1 fruit fly cellular context compared by ENCODE assay signal in the genomic region with DNA sequence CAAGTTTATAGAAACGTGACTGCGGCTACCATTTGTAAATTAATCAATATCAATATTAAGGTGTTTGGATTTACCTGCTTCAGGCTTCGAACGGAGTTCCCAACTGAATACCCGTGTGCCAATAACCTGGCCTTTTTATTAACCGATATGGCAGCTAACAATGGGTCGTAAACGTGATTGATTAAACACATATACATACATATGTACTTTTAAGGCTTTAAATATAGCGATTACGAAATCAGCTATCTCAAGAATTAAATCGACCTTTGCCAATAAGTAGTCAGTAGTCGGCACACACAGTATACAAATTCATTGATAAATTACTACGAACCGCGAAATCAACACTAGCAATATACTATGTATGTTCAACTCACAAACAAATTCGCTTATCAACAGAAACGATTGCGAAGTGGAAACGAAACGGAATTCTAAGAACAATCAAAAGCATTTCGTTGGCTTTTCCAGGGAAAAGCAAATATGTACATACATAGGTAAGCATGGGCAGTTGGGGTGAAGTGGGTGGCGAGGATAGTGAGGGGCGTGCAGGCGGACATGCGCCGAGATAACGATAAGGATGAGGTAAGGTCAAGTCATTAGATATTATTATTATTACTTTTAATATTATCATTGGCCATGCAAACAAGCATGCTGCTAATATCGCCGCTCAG.
TF ChIP-seq lines count a peak whose summit lies in the region.

No protein-coding gene starts in this region.

TF ChIP-seq in whole organism, embryonic, 481 proteins besides CTCF, POLR2A, EP300 and RAD21 (continued from another document and continues in another):
- no peak for TF ChIP-seq CG31388 (GFP tag; optimal IDR thresholded peaks at IDR 0.05; lab: Kevin White, UChicago)
- TF ChIP-seq CG2116 (GFP tag; optimal IDR thresholded peaks at IDR 0.05; lab: Kevin White, UChicago) = peak; percentile 14
- no peak for TF ChIP-seq Myb (GFP tag; optimal IDR thresholded peaks at IDR 0.05; lab: Kevin White, UChicago)
- TF ChIP-seq CG10654 (GFP tag; optimal IDR thresholded peaks at IDR 0.05; lab: Kevin White, UChicago) = peak; percentile 54
- TF ChIP-seq CG18262 (tag; optimal IDR thresholded peaks at IDR 0.05; lab: Kevin White, UChicago) = peak; percentile 53
- peak; percentile 69 for TF ChIP-seq CG3281 (GFP tag; optimal IDR thresholded peaks at IDR 0.05; lab: Kevin White, UChicago)
- TF ChIP-seq Gsc (GFP tag; IDR thresholded peaks at IDR 0.05; lab: Robert Waterston, UW) = no peak
- no peak for TF ChIP-seq zen (tag; optimal IDR thresholded peaks at IDR 0.05; lab: Kevin White, UChicago)
- TF ChIP-seq ssp (GFP tag; IDR thresholded peaks at IDR 0.05; lab: Robert Waterston, UW) = no peak
- TF ChIP-seq Lhr (GFP tag; optimal IDR thresholded peaks at IDR 0.05; lab: Kevin White, UChicago) = peak; percentile 57
- peak; percentile 4 for TF ChIP-seq Atf3 (GFP tag; optimal IDR thresholded peaks at IDR 0.05; lab: Kevin White, UChicago)
- no peak for TF ChIP-seq Bteb2 (GFP tag; optimal IDR thresholded peaks at IDR 0.05; lab: Kevin White, UChicago)
- no peak for TF ChIP-seq CG12391 (tag; optimal IDR thresholded peaks at IDR 0.05; lab: Kevin White, UChicago)
- TF ChIP-seq Abd-B (GFP tag; optimal IDR thresholded peaks at IDR 0.05; lab: Kevin White, UChicago) = no peak
- peak; percentile 82; the same call in 2 of the 3 replicates for TF ChIP-seq so (GFP tag; IDR thresholded peaks at IDR 0.05; lab: Robert Waterston, UW)
- TF ChIP-seq Hand (GFP tag; optimal IDR thresholded peaks at IDR 0.05; lab: Kevin White, UChicago) = peak; percentile 44
- TF ChIP-seq sens-2 (GFP tag; IDR thresholded peaks at IDR 0.05; lab: Robert Waterston, UW) = 0 out of 2 replicates have a peak, but pooled peaks have one; percentile 6
- no peak for TF ChIP-seq CG7786 (GFP tag; optimal IDR thresholded peaks at IDR 0.05; lab: Kevin White, UChicago)
- TF ChIP-seq NC2α (GFP tag; optimal IDR thresholded peaks at IDR 0.05; lab: Kevin White, UChicago) = no peak
- no peak for TF ChIP-seq fd102C (GFP tag; optimal IDR thresholded peaks at IDR 0.05; lab: Kevin White, UChicago)
- peak; percentile 73 for TF ChIP-seq CG15514 (GFP tag; optimal IDR thresholded peaks at IDR 0.05; lab: Kevin White, UChicago)
- no peak for TF ChIP-seq da (GFP tag; optimal IDR thresholded peaks at IDR 0.05; lab: Kevin White, UChicago)
- no peak for TF ChIP-seq Aef1 (GFP tag; IDR thresholded peaks at IDR 0.05; lab: Robert Waterston, UW)
- peak; percentile 50 for TF ChIP-seq CG11504 (tag; optimal IDR thresholded peaks at IDR 0.05; lab: Kevin White, UChicago)
- TF ChIP-seq CG18599 (GFP tag; optimal IDR thresholded peaks at IDR 0.05; lab: Kevin White, UChicago) = peak; percentile 87
- no peak for TF ChIP-seq klu (GFP tag; IDR thresholded peaks at IDR 0.05; lab: Robert Waterston, UW)
- TF ChIP-seq Lpt (GFP tag; optimal IDR thresholded peaks at IDR 0.05; lab: Kevin White, UChicago) = no peak
- TF ChIP-seq CG3407 (GFP tag; optimal IDR thresholded peaks at IDR 0.05; lab: Kevin White, UChicago) = peak; percentile 84
- peak; percentile 82 for TF ChIP-seq gce (GFP tag; IDR thresholded peaks at IDR 0.05; lab: Robert Waterston, UW)
- peak; percentile 58 for TF ChIP-seq sqz (GFP tag; optimal IDR thresholded peaks at IDR 0.05; lab: Kevin White, UChicago)
- TF ChIP-seq kni (GFP tag; optimal IDR thresholded peaks at IDR 0.05; lab: Kevin White, UChicago) = peak; percentile 59
- peak; percentile 95 for TF ChIP-seq CG7987 (GFP tag; optimal IDR thresholded peaks at IDR 0.05; lab: Kevin White, UChicago)
- peak; percentile 95 for TF ChIP-seq CG34376 (GFP tag; optimal IDR thresholded peaks at IDR 0.05; lab: Kevin White, UChicago)
- no peak for TF ChIP-seq cad (GFP tag; optimal IDR thresholded peaks at IDR 0.05; lab: Kevin White, UChicago)
- no peak for TF ChIP-seq Chrac-16 (GFP tag; optimal IDR thresholded peaks at IDR 0.05; lab: Kevin White, UChicago)
- peak; percentile 31 for TF ChIP-seq psq (GFP tag; optimal IDR thresholded peaks at IDR 0.05; lab: Kevin White, UChicago)
- TF ChIP-seq Dref (GFP tag; IDR thresholded peaks at IDR 0.05; lab: Robert Waterston, UW) = no peak
- peak; percentile 32 for TF ChIP-seq Deaf1 (tag; optimal IDR thresholded peaks at IDR 0.05; lab: Kevin White, UChicago)
- TF ChIP-seq CG7556 (GFP tag; optimal IDR thresholded peaks at IDR 0.05; lab: Kevin White, UChicago) = peak; percentile 41
- TF ChIP-seq CG17359 (tag; optimal IDR thresholded peaks at IDR 0.05; lab: Kevin White, UChicago) = peak; percentile 73
- TF ChIP-seq shn (GFP tag; optimal IDR thresholded peaks at IDR 0.05; lab: Kevin White, UChicago) = peak; percentile 18
- TF ChIP-seq CG30431 (GFP tag; optimal IDR thresholded peaks at IDR 0.05; lab: Kevin White, UChicago) = no peak
- peak; percentile 4 for TF ChIP-seq CG8944 (GFP tag; optimal IDR thresholded peaks at IDR 0.05; lab: Kevin White, UChicago)
- TF ChIP-seq ac (GFP tag; optimal IDR thresholded peaks at IDR 0.05; lab: Kevin White, UChicago) = peak; percentile 62
- no peak for TF ChIP-seq dimm (GFP tag; IDR thresholded peaks at IDR 0.05; lab: Robert Waterston, UW)
- TF ChIP-seq nom (GFP tag; optimal IDR thresholded peaks at IDR 0.05; lab: Kevin White, UChicago) = peak; percentile 25
- TF ChIP-seq CG1529 (GFP tag; optimal IDR thresholded peaks at IDR 0.05; lab: Kevin White, UChicago) = peak; percentile 68
- no peak for TF ChIP-seq Neu2 (GFP tag; optimal IDR thresholded peaks at IDR 0.05; lab: Kevin White, UChicago; ENCODE audit: borderline replicate concordance)
- peak; percentile 51 for TF ChIP-seq bcd (GFP tag; optimal IDR thresholded peaks at IDR 0.05; lab: Kevin White, UChicago)
- no peak for TF ChIP-seq peb (GFP tag; IDR thresholded peaks at IDR 0.05; lab: Robert Waterston, UW)
- peak; percentile 30; the same call in 1 of the 3 replicates for TF ChIP-seq tgo (GFP tag; IDR thresholded peaks at IDR 0.05; lab: Robert Waterston, UW)
- TF ChIP-seq CG11247 (GFP tag; IDR thresholded peaks at IDR 0.05; lab: Robert Waterston, UW) = no peak
- TF ChIP-seq hth (optimal IDR thresholded peaks at IDR 0.05; lab: Kevin White, UChicago) = no peak
- TF ChIP-seq CG6689 (GFP tag; IDR thresholded peaks at IDR 0.05; lab: Robert Waterston, UW) = no peak; the same call in 1 of the 2 replicates
- TF ChIP-seq ham (GFP tag; IDR thresholded peaks at IDR 0.05; lab: Robert Waterston, UW) = no peak
- TF ChIP-seq CG11456 (GFP tag; IDR thresholded peaks at IDR 0.05; lab: Robert Waterston, UW) = peak; percentile 62; the same call in 2 of the 3 replicates
- TF ChIP-seq CG16813 (GFP tag; IDR thresholded peaks at IDR 0.05; lab: Robert Waterston, UW; ENCODE audit: partially characterized antibody) = no peak
- peak; percentile 47 for TF ChIP-seq tio (GFP tag; optimal IDR thresholded peaks at IDR 0.05; lab: Kevin White, UChicago)
- TF ChIP-seq CG32772 (GFP tag; IDR thresholded peaks at IDR 0.05; lab: Robert Waterston, UW) = no peak
- no peak for TF ChIP-seq CG16815 (GFP tag; optimal IDR thresholded peaks at IDR 0.05; lab: Kevin White, UChicago)
- no peak for TF ChIP-seq yki (optimal IDR thresholded peaks at IDR 0.05; lab: Kevin White, UChicago)
- TF ChIP-seq NfI (GFP tag; optimal IDR thresholded peaks at IDR 0.05; lab: Kevin White, UChicago) = peak; percentile 66
- TF ChIP-seq Fer1 (GFP tag; optimal IDR thresholded peaks at IDR 0.05; lab: Kevin White, UChicago) = peak; percentile 85
- peak; percentile 23; the same call in 1 of the 2 replicates for TF ChIP-seq gsb (GFP tag; IDR thresholded peaks at IDR 0.05; lab: Robert Waterston, UW)
- peak; percentile 15 for TF ChIP-seq CG4282 (GFP tag; optimal IDR thresholded peaks at IDR 0.05; lab: Kevin White, UChicago)
- TF ChIP-seq CG17802 (tag; optimal IDR thresholded peaks at IDR 0.05; lab: Kevin White, UChicago) = peak; percentile 25
- peak; percentile 67 for TF ChIP-seq B-H2 (GFP tag; optimal IDR thresholded peaks at IDR 0.05; lab: Kevin White, UChicago)
- peak; percentile 88 for TF ChIP-seq CG1233 (GFP tag; optimal IDR thresholded peaks at IDR 0.05; lab: Kevin White, UChicago)
- 0 out of 2 replicates have a peak, but pooled peaks have one; percentile 15 for TF ChIP-seq Ptx1 (GFP tag; IDR thresholded peaks at IDR 0.05; lab: Robert Waterston, UW)
- peak in 1 of 3 experiments; percentile 88 for TF ChIP-seq Stat92E (GFP tag; optimal IDR thresholded peaks at IDR 0.05; lab: Kevin White, UChicago)
- TF ChIP-seq Trl (optimal IDR thresholded peaks at IDR 0.05; lab: Kevin White, UChicago) = no peak
- TF ChIP-seq Trl (GFP tag; optimal IDR thresholded peaks at IDR 0.05; lab: Kevin White, UChicago) = peak; percentile 64
- TF ChIP-seq CG11093 (GFP tag; IDR thresholded peaks at IDR 0.05; lab: Robert Waterston, UW) = no peak
- TF ChIP-seq mam (GFP tag; optimal IDR thresholded peaks at IDR 0.05; lab: Kevin White, UChicago) = no peak
- peak; percentile 79 for TF ChIP-seq chm (GFP tag; IDR thresholded peaks at IDR 0.05; lab: Robert Waterston, UW)
- no peak; the same call in 1 of the 2 replicates for TF ChIP-seq CG10321 (GFP tag; IDR thresholded peaks at IDR 0.05; lab: Robert Waterston, UW)
- TF ChIP-seq tx (GFP tag; optimal IDR thresholded peaks at IDR 0.05; lab: Kevin White, UChicago) = no peak
- no peak for TF ChIP-seq zfh2 (GFP tag; optimal IDR thresholded peaks at IDR 0.05; lab: Kevin White, UChicago)
- TF ChIP-seq CG31441 (GFP tag; IDR thresholded peaks at IDR 0.05; lab: Robert Waterston, UW) = peak; percentile 45; the same call in 1 of the 2 replicates
- TF ChIP-seq onecut (GFP tag; IDR thresholded peaks at IDR 0.05; lab: Robert Waterston, UW) = peak; percentile 75
- TF ChIP-seq Sin3A (optimal IDR thresholded peaks at IDR 0.05; lab: Kevin White, UChicago) = no peak
- TF ChIP-seq Jarid2 (GFP tag; optimal IDR thresholded peaks at IDR 0.05; lab: Kevin White, UChicago) = peak; percentile 47
- TF ChIP-seq gsb-n (tag; optimal IDR thresholded peaks at IDR 0.05; lab: Kevin White, UChicago) = peak; percentile 63
- TF ChIP-seq Sox100B (GFP tag; optimal IDR thresholded peaks at IDR 0.05; lab: Kevin White, UChicago) = peak; percentile 78
- TF ChIP-seq Oli (tag; optimal IDR thresholded peaks at IDR 0.05; lab: Kevin White, UChicago) = peak; percentile 22
- no peak for TF ChIP-seq ap (GFP tag; IDR thresholded peaks at IDR 0.05; lab: Robert Waterston, UW)
- TF ChIP-seq CG4424 (GFP tag; optimal IDR thresholded peaks at IDR 0.05; lab: Kevin White, UChicago) = peak; percentile 36
- peak; percentile 87 for TF ChIP-seq fd64A (GFP tag; optimal IDR thresholded peaks at IDR 0.05; lab: Kevin White, UChicago)
- no peak for TF ChIP-seq abd-A (tag; optimal IDR thresholded peaks at IDR 0.05; lab: Kevin White, UChicago)
- TF ChIP-seq CG1603 (tag; optimal IDR thresholded peaks at IDR 0.05; lab: Kevin White, UChicago) = peak; percentile 68
- TF ChIP-seq lmd (GFP tag; IDR thresholded peaks at IDR 0.05; lab: Robert Waterston, UW) = peak; percentile 6; the same call in 1 of the 2 replicates
- TF ChIP-seq pzg (GFP tag; optimal IDR thresholded peaks at IDR 0.05; lab: Kevin White, UChicago) = no peak
- no peak for TF ChIP-seq vfl (GFP tag; optimal IDR thresholded peaks at IDR 0.05; lab: Kevin White, UChicago)
- TF ChIP-seq toy (GFP tag; IDR thresholded peaks at IDR 0.05; lab: Robert Waterston, UW) = peak; percentile 23; the same call in 1 of the 2 replicates
- no peak for TF ChIP-seq jumu (GFP tag; optimal IDR thresholded peaks at IDR 0.05; lab: Kevin White, UChicago)
- peak; percentile 65 for TF ChIP-seq CG12659 (GFP tag; optimal IDR thresholded peaks at IDR 0.05; lab: Kevin White, UChicago)
- TF ChIP-seq Bdp1 (GFP tag; optimal IDR thresholded peaks at IDR 0.05; lab: Kevin White, UChicago) = peak; percentile 43
- no peak for TF ChIP-seq Dip3 (GFP tag; optimal IDR thresholded peaks at IDR 0.05; lab: Kevin White, UChicago)
- TF ChIP-seq Nf-YB (GFP tag; optimal IDR thresholded peaks at IDR 0.05; lab: Kevin White, UChicago) = peak; percentile 51
- peak; percentile 38 for TF ChIP-seq CG2120 (GFP tag; optimal IDR thresholded peaks at IDR 0.05; lab: Kevin White, UChicago)
- no peak for TF ChIP-seq CG13287 (GFP tag; IDR thresholded peaks at IDR 0.05; lab: Robert Waterston, UW; ENCODE audit: partially characterized antibody)
- no peak for TF ChIP-seq sisA (GFP tag; IDR thresholded peaks at IDR 0.05; lab: Robert Waterston, UW)
- no peak for TF ChIP-seq cas (GFP tag; IDR thresholded peaks at IDR 0.05; lab: Robert Waterston, UW)
- no peak for TF ChIP-seq en (GFP tag; optimal IDR thresholded peaks at IDR 0.05; lab: Kevin White, UChicago)
- peak; percentile 95 for TF ChIP-seq exex (tag; optimal IDR thresholded peaks at IDR 0.05; lab: Kevin White, UChicago)
- TF ChIP-seq ranshi (GFP tag; IDR thresholded peaks at IDR 0.05; lab: Robert Waterston, UW) = 0 out of 2 replicates have a peak, but pooled peaks have one; percentile 19
- peak; percentile 3 for TF ChIP-seq CG7745 (tag; optimal IDR thresholded peaks at IDR 0.05; lab: Kevin White, UChicago)
- TF ChIP-seq CrebB (tag; optimal IDR thresholded peaks at IDR 0.05; lab: Kevin White, UChicago) = peak; percentile 86
- TF ChIP-seq CG5245 (GFP tag; optimal IDR thresholded peaks at IDR 0.05; lab: Kevin White, UChicago) = no peak
- TF ChIP-seq MESR4 (GFP tag; optimal IDR thresholded peaks at IDR 0.05; lab: Kevin White, UChicago) = peak; percentile 14
- TF ChIP-seq otp (GFP tag; IDR thresholded peaks at IDR 0.05; lab: Robert Waterston, UW) = peak; percentile 79
- TF ChIP-seq CG12071 (GFP tag; optimal IDR thresholded peaks at IDR 0.05; lab: Kevin White, UChicago) = peak; percentile 86
- no peak for TF ChIP-seq kay (GFP tag; optimal IDR thresholded peaks at IDR 0.05; lab: Kevin White, UChicago)
- peak; percentile 69 for TF ChIP-seq CG17385 (GFP tag; optimal IDR thresholded peaks at IDR 0.05; lab: Kevin White, UChicago)
- TF ChIP-seq CG8924 (tag; optimal IDR thresholded peaks at IDR 0.05; lab: Kevin White, UChicago) = peak; percentile 11
- peak; percentile 14 for TF ChIP-seq CG7928 (GFP tag; optimal IDR thresholded peaks at IDR 0.05; lab: Kevin White, UChicago)
- TF ChIP-seq corto (GFP tag; optimal IDR thresholded peaks at IDR 0.05; lab: Kevin White, UChicago) = no peak
- TF ChIP-seq Blimp-1 (GFP tag; optimal IDR thresholded peaks at IDR 0.05; lab: Kevin White, UChicago) = peak; percentile 67
- TF ChIP-seq gcm (GFP tag; optimal IDR thresholded peaks at IDR 0.05; lab: Kevin White, UChicago) = peak; percentile 60
- peak; percentile 14 for TF ChIP-seq Antp (GFP tag; optimal IDR thresholded peaks at IDR 0.05; lab: Kevin White, UChicago)
- no peak for TF ChIP-seq usp (GFP tag; optimal IDR thresholded peaks at IDR 0.05; lab: Kevin White, UChicago)
- peak; percentile 59; the same call in 1 of the 2 replicates for TF ChIP-seq HLH3B (GFP tag; IDR thresholded peaks at IDR 0.05; lab: Robert Waterston, UW)
- no peak for TF ChIP-seq Max (GFP tag; optimal IDR thresholded peaks at IDR 0.05; lab: Kevin White, UChicago)
- peak; percentile 27 for TF ChIP-seq slou (GFP tag; optimal IDR thresholded peaks at IDR 0.05; lab: Kevin White, UChicago)
